Fruit fly (Drosophila melanogaster) whole organism, embryonic: Measurements from ENCODE around the gene CG10324.

Experiments
- Awh ChIP-seq: fragments of 200-800 bp; sonication (Bioruptor generic); IDR thresholded peaks from 2 replicates; pipeline ENCODE4, ENCODE4 v1.3.6; 2022; ENCODE audit warnings: missing biosample characterization, missing genetic modification characterization
- Bteb2 ChIP-seq: fragments of 200-800 bp; sonication (Bioruptor generic); optimal IDR thresholded peaks from 2 replicates; lab custom pipeline; 2016; ENCODE audit warnings: missing biosample characterization, missing genetic modification characterization
- CG10209 ChIP-seq: fragments of 200-800 bp; sonication (Bioruptor generic); optimal IDR thresholded peaks from 3 replicates; lab custom pipeline; 2017; ENCODE audit warnings: missing biosample characterization, mild to moderate bottlenecking, missing genetic modification characterization, missing genetic modification reagents
- CG10431 ChIP-seq: fragments of 200-800 bp; sonication (Bioruptor generic); optimal IDR thresholded peaks from 3 replicates; lab custom pipeline; 2018; ENCODE audit warnings: missing biosample characterization, mild to moderate bottlenecking, missing genetic modification characterization
- CG13296 ChIP-seq: fragments of 200-800 bp; sonication (Bioruptor generic); optimal IDR thresholded peaks from 3 replicates; lab custom pipeline; 2018; ENCODE audit warnings: missing biosample characterization, mild to moderate bottlenecking, missing genetic modification characterization
- CG15696 ChIP-seq: fragments of 200-800 bp; sonication (Bioruptor generic); optimal IDR thresholded peaks from 2 replicates; lab custom pipeline; 2019; ENCODE audit warnings: missing biosample characterization, mild to moderate bottlenecking, missing genetic modification characterization, moderate library complexity
- CG1603 ChIP-seq: fragments of 200-800 bp; sonication (Bioruptor generic); optimal IDR thresholded peaks from 2 replicates; lab custom pipeline; 2019; ENCODE audit warnings: missing biosample characterization, mild to moderate bottlenecking, missing genetic modification characterization, moderate library complexity
- CG16813 ChIP-seq: fragments of 200-800 bp; sonication (Bioruptor generic); IDR thresholded peaks from 3 replicates; pipeline ENCODE4 v1.3.6; 2022; ENCODE audit warnings: missing biosample characterization, missing genetic modification characterization; ENCODE audit not compliant: partially characterized antibody
- CG3163 ChIP-seq: fragments of 200-800 bp; sonication (Bioruptor generic); optimal IDR thresholded peaks from 3 replicates; lab custom pipeline; 2016; ENCODE audit warnings: missing biosample characterization, missing genetic modification characterization
- CG4404 ChIP-seq: fragments of 200-800 bp; sonication (Bioruptor generic); IDR thresholded peaks from 2 replicates; pipeline ENCODE4 v1.3.6; 2022; ENCODE audit warnings: missing biosample characterization, missing genetic modification characterization
- CG6689 ChIP-seq: fragments of 200-800 bp; sonication (Bioruptor generic); IDR thresholded peaks from 2 replicates; pipeline ENCODE4 v1.3.6; 2022; ENCODE audit warnings: missing biosample characterization, missing genetic modification characterization
- CG9932 ChIP-seq: fragments of 200-800 bp; sonication (Bioruptor generic); IDR thresholded peaks from 2 replicates; pipeline ENCODE4 v1.3.6; 2022; ENCODE audit warnings: missing biosample characterization, missing genetic modification characterization
- CoRest ChIP-seq: fragments of 200-800 bp; sonication (Bioruptor generic); optimal IDR thresholded peaks from 3 replicates; lab custom pipeline; 2018; ENCODE audit warnings: missing biosample characterization, mild to moderate bottlenecking, missing genetic modification characterization, moderate library complexity
- Dref ChIP-seq: fragments of 200-800 bp; sonication (Bioruptor generic); IDR thresholded peaks from 2 replicates; pipeline ENCODE4 v1.3.6; 2022; ENCODE audit warnings: missing biosample characterization, missing genetic modification characterization
- Elba2 ChIP-seq: fragments of 200-800 bp; sonication (Bioruptor generic); optimal IDR thresholded peaks from 3 replicates; lab custom pipeline; 2016; ENCODE audit warnings: missing biosample characterization, missing genetic modification characterization
- MBD-R2 ChIP-seq: fragments of 200-800 bp; sonication (Bioruptor generic); IDR thresholded peaks from 2 replicates; pipeline ENCODE4 v1.3.6; 2022; ENCODE audit warnings: missing biosample characterization, missing genetic modification characterization
- Med ChIP-seq: fragments of 200-800 bp; sonication (Bioruptor generic); peaks from one replicate; lab custom pipeline; 2016; ENCODE audit warnings: missing biosample characterization, missing genetic modification characterization, mild to moderate bottlenecking, inconsistent platforms, moderate library complexity
- Myb ChIP-seq: fragments of 200-800 bp; sonication (Bioruptor generic); optimal IDR thresholded peaks from 2 replicates; lab custom pipeline; 2016; ENCODE audit warnings: missing biosample characterization, missing genetic modification characterization
- Opbp ChIP-seq: fragments of 200-800 bp; sonication (Bioruptor generic); IDR thresholded peaks from 3 replicates; pipeline ENCODE4 v1.3.6; 2022; ENCODE audit warnings: missing biosample characterization, missing genetic modification characterization; ENCODE audit not compliant: partially characterized antibody
- Optix ChIP-seq: fragments of 200-800 bp; sonication (Bioruptor generic); IDR thresholded peaks from 3 replicates; pipeline ENCODE4 v1.3.6; 2022; ENCODE audit warnings: missing biosample characterization, missing genetic modification characterization
- PHDP ChIP-seq: fragments of 200-800 bp; sonication (Bioruptor generic); optimal IDR thresholded peaks from 3 replicates; lab custom pipeline; 2018; ENCODE audit warnings: missing biosample characterization, mild to moderate bottlenecking, missing genetic modification characterization, moderate library complexity
- Taf1 ChIP-seq: fragments of 200-800 bp; sonication (Bioruptor generic); IDR thresholded peaks from 2 replicates; pipeline ENCODE4 v1.3.6; 2022; ENCODE audit warnings: missing biosample characterization, missing genetic modification characterization
- Trl ChIP-seq, 3 experiments: fragments of >200 bp in 2 of 3; fragments of 200-800 bp in 1 of 3; sonication (Bioruptor generic) in 1 of 3; optimal IDR thresholded peaks; 2 replicates in 1 of 3; 3 replicates in 2 of 3; lab custom pipeline; 2016 to 2017; ENCODE audit warnings: missing biosample characterization in 1 of 3, missing genetic modification characterization in 1 of 3
- Xrp1 ChIP-seq: fragments of 200-800 bp; sonication (Bioruptor generic); IDR thresholded peaks from 2 replicates; pipeline ENCODE4 v1.3.6; 2022; ENCODE audit warnings: missing biosample characterization, missing genetic modification characterization
- bbx ChIP-seq: fragments of 200-800 bp; sonication (Bioruptor generic); IDR thresholded peaks from 2 replicates; pipeline ENCODE4 v1.3.6; 2022; ENCODE audit warnings: missing biosample characterization, missing genetic modification characterization; ENCODE audit not compliant: partially characterized antibody
- br ChIP-seq: fragments of >200 bp; optimal IDR thresholded peaks from 2 replicates; lab custom pipeline; 2017
- bsh ChIP-seq, 2 experiments: fragments of 200-800 bp; sonication (Bioruptor generic); optimal IDR thresholded peaks; 2 replicates each; lab custom pipeline; 2017 to 2018; ENCODE audit warnings: mild to moderate bottlenecking in 2 of 2, missing biosample characterization in 2 of 2, missing genetic modification characterization in 2 of 2, moderate library complexity in 1 of 2
- chm ChIP-seq: fragments of 200-800 bp; sonication (Bioruptor generic); IDR thresholded peaks from 2 replicates; pipeline ENCODE4 v1.3.6; 2022; ENCODE audit warnings: missing biosample characterization, missing genetic modification characterization
- ci ChIP-seq: fragments of 200-800 bp; sonication (Bioruptor generic); IDR thresholded peaks from 3 replicates; pipeline ENCODE4 v1.3.6; 2022; ENCODE audit warnings: missing biosample characterization, missing genetic modification characterization
- crc ChIP-seq: fragments of 200-800 bp; sonication (Bioruptor generic); optimal IDR thresholded peaks from 2 replicates; lab custom pipeline; 2016; ENCODE audit warnings: missing biosample characterization, missing genetic modification characterization
- croc ChIP-seq: fragments of 200-800 bp; sonication (Bioruptor generic); conservative IDR thresholded peaks from 3 replicates; pipeline ENCODE4 v1.3.6; 2022; ENCODE audit warnings: missing biosample characterization, missing genetic modification characterization
- crp ChIP-seq, 2 experiments: fragments of 200-800 bp; sonication (Bioruptor generic); optimal IDR thresholded peaks; 2 replicates in 1 of 2; 3 replicates in 1 of 2; lab custom pipeline; 2017; ENCODE audit warnings: missing biosample characterization in 2 of 2, missing genetic modification characterization in 2 of 2, mild to moderate bottlenecking in 1 of 2, moderate library complexity in 1 of 2
- gce ChIP-seq: fragments of 200-800 bp; sonication (Bioruptor generic); IDR thresholded peaks from 3 replicates; pipeline ENCODE4 v1.3.6; 2022; ENCODE audit warnings: missing biosample characterization, missing genetic modification characterization
- hb ChIP-seq: fragments of 200-800 bp; sonication (Bioruptor generic); IDR thresholded peaks from 3 replicates; pipeline ENCODE4 v1.3.6; 2022; ENCODE audit warnings: missing biosample characterization, missing genetic modification characterization; ENCODE audit not compliant: partially characterized antibody
- hbn ChIP-seq: fragments of 200-800 bp; sonication (Bioruptor generic); IDR thresholded peaks from 2 replicates; pipeline ENCODE4 v1.3.6; 2022; ENCODE audit warnings: missing biosample characterization, missing genetic modification characterization; ENCODE audit not compliant: partially characterized antibody
- luna ChIP-seq: fragments of 200-800 bp; sonication (Bioruptor generic); optimal IDR thresholded peaks from 2 replicates; lab custom pipeline; 2016; ENCODE audit warnings: missing biosample characterization, missing genetic modification characterization
- mam ChIP-seq: fragments of 200-800 bp; sonication (Bioruptor generic); optimal IDR thresholded peaks from 3 replicates; lab custom pipeline; 2016; ENCODE audit warnings: missing biosample characterization, missing genetic modification characterization
- nerfin-2 ChIP-seq: fragments of 200-800 bp; sonication (Bioruptor generic); IDR thresholded peaks from 2 replicates; pipeline ENCODE4 v1.3.6; 2022; ENCODE audit warnings: missing biosample characterization, missing genetic modification characterization; ENCODE audit not compliant: partially characterized antibody
- nmo ChIP-seq: fragments of 200-800 bp; sonication (Bioruptor generic); optimal IDR thresholded peaks from 2 replicates; lab custom pipeline; 2018; ENCODE audit warnings: missing biosample characterization, mild to moderate bottlenecking, missing genetic modification characterization, moderate library complexity
- pita ChIP-seq: fragments of 200-800 bp; sonication (Bioruptor generic); optimal IDR thresholded peaks from 2 replicates; lab custom pipeline; 2017; ENCODE audit warnings: missing biosample characterization, mild to moderate bottlenecking, missing genetic modification characterization
- sc ChIP-seq, 3 experiments: fragments of >200 bp in 2 of 3; fragments of 200-800 bp in 1 of 3; sonication (Bioruptor generic) in 1 of 3; optimal IDR thresholded peaks; 2 replicates in 2 of 3; 3 replicates in 1 of 3; lab custom pipeline; 2017; ENCODE audit warnings: mild to moderate bottlenecking in 1 of 3, missing biosample characterization in 1 of 3, missing genetic modification characterization in 1 of 3, missing genetic modification reagents in 1 of 3
- scrt ChIP-seq: fragments of 200-800 bp; sonication (Bioruptor generic); optimal IDR thresholded peaks from 2 replicates; lab custom pipeline; 2018; ENCODE audit warnings: missing biosample characterization, mild to moderate bottlenecking, missing genetic modification characterization, moderate library complexity
- sens ChIP-seq: fragments of 200-800 bp; sonication (Bioruptor generic); peaks from one replicate; lab custom pipeline; 2016; ENCODE audit warnings: missing biosample characterization, missing genetic modification characterization
- sens-2 ChIP-seq: fragments of 200-800 bp; sonication (Bioruptor generic); IDR thresholded peaks from 2 replicates; pipeline ENCODE4 v1.3.6; 2022; ENCODE audit warnings: missing biosample characterization, missing genetic modification characterization
- stwl ChIP-seq: fragments of 200-800 bp; sonication (Bioruptor generic); optimal IDR thresholded peaks from 3 replicates; lab custom pipeline; 2018; ENCODE audit warnings: missing biosample characterization, mild to moderate bottlenecking, missing genetic modification characterization, moderate library complexity
- sug ChIP-seq: fragments of 200-800 bp; optimal IDR thresholded peaks from 2 replicates; lab custom pipeline; 2019; ENCODE audit warnings: missing biosample characterization, mild to moderate bottlenecking, missing genetic modification characterization, moderate library complexity
- tup ChIP-seq: fragments of 200-800 bp; sonication (Bioruptor generic); optimal IDR thresholded peaks from 2 replicates; lab custom pipeline; 2016; ENCODE audit warnings: missing biosample characterization, mild to moderate bottlenecking, missing genetic modification characterization, moderate library complexity
- wdn ChIP-seq: fragments of 200-800 bp; sonication (Bioruptor generic); IDR thresholded peaks from 2 replicates; pipeline ENCODE4 v1.3.6; 2022; ENCODE audit warnings: missing biosample characterization, missing genetic modification characterization
- wor ChIP-seq: fragments of 200-800 bp; sonication (Bioruptor generic); IDR thresholded peaks from 2 replicates; pipeline ENCODE4 v1.3.6; 2022; ENCODE audit warnings: missing biosample characterization, missing genetic modification characterization
- zf30C ChIP-seq: fragments of 200-800 bp; sonication (Bioruptor generic); optimal IDR thresholded peaks from 3 replicates; lab custom pipeline; 2018; ENCODE audit warnings: missing biosample characterization, mild to moderate bottlenecking, missing genetic modification characterization

The CG10324 gene

DNA sequence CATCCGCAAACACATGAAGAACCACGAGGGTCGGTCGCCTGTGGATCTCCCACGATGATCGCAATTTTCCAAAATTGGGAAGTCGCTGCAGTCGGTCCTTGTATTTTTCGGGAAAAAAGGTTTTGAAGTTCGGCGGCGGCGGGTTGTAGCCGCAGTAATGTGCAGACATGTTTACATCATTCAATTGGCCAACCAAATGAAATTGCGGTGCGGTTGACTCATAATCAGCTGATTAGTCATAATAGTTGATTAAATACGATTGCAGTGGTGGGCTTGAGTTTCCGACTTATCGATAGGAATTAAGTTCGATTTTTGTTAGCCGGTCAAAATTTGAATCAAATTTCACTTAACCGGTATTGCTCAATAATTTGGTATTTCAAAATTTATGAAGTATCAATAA lies 5.3 kb upstream of the CG10324 start, which contains the start of gene CG14907 (continued):
- no peak for TF ChIP-seq CG4404 (GFP tag; lab: Robert Waterston, UW)
- peak; percentile 65 for TF ChIP-seq nerfin-2 (GFP tag; lab: Robert Waterston, UW)
- no peak for TF ChIP-seq Taf1 (GFP tag; lab: Robert Waterston, UW)
- TF ChIP-seq hb (GFP tag; lab: Robert Waterston, UW), result no peak
- TF ChIP-seq luna (GFP tag; lab: Kevin White, UChicago), result no peak
- peak; percentile 69 for TF ChIP-seq bbx (GFP tag; lab: Robert Waterston, UW)
- peak; percentile 76 for TF ChIP-seq Dref
- no peak for TF ChIP-seq wor
- TF ChIP-seq Trl (optimal IDR thresholded peaks at IDR 0.05; lab: Kevin White, UChicago), result no peak
- no peak for TF ChIP-seq Trl (GFP tag; optimal IDR thresholded peaks at IDR 0.05; lab: Kevin White, UChicago)
- 0 out of 2 replicates have a peak, but pooled peaks have one; percentile 35 for TF ChIP-seq chm (GFP tag; lab: Robert Waterston, UW)
- TF ChIP-seq CG1603 (tag; lab: Kevin White, UChicago), result peak; percentile 27
- TF ChIP-seq CG16813 (GFP tag; lab: Robert Waterston, UW), result peak; percentile 53
- peak; percentile 55; the same call in 2 of the 3 replicates for TF ChIP-seq Opbp (GFP tag; lab: Robert Waterston, UW)
- TF ChIP-seq PHDP (tag; lab: Kevin White, UChicago), result peak; percentile 7
- no peak for TF ChIP-seq Xrp1 (GFP tag; lab: Robert Waterston, UW)
- TF ChIP-seq sc (optimal IDR thresholded peaks at IDR 0.05; lab: Kevin White, UChicago), result no peak
- no peak for TF ChIP-seq sc (GFP tag; optimal IDR thresholded peaks at IDR 0.05; lab: Kevin White, UChicago)
- TF ChIP-seq CG15696 (tag; lab: Kevin White, UChicago), result no peak
- no peak for TF ChIP-seq sens-2
- TF ChIP-seq tup (GFP tag; lab: Kevin White, UChicago), result no peak
- TF ChIP-seq CG9932 (GFP tag; lab: Robert Waterston, UW), result no peak
- no peak for TF ChIP-seq CG10209 (GFP tag; lab: Kevin White, UChicago)
- TF ChIP-seq Bteb2, result no peak
- TF ChIP-seq Awh (GFP tag; lab: Robert Waterston, UW), result no peak
- no peak for TF ChIP-seq zf30C
- TF ChIP-seq sug (tag; lab: Kevin White, UChicago), result peak; percentile 30
- TF ChIP-seq CG13296 (GFP tag; lab: Kevin White, UChicago), result peak; percentile 5
- 0 out of 3 replicates have a peak, but pooled peaks have one; percentile 9 for TF ChIP-seq ci (GFP tag; lab: Robert Waterston, UW)
- TF ChIP-seq CoRest, result no peak
- peak; percentile 68 for TF ChIP-seq hbn (GFP tag; lab: Robert Waterston, UW)
- no peak for TF ChIP-seq CG6689 (GFP tag; lab: Robert Waterston, UW)
- no peak for TF ChIP-seq Elba2
- TF ChIP-seq Myb, result peak; percentile 49
- TF ChIP-seq scrt (GFP tag; lab: Kevin White, UChicago), result no peak
- no peak for TF ChIP-seq CG10431 (GFP tag; lab: Kevin White, UChicago)
- peak; percentile 68 for TF ChIP-seq MBD-R2 (GFP tag; lab: Robert Waterston, UW)
- TF ChIP-seq CG3163 (GFP tag; lab: Kevin White, UChicago), result no peak
- no peak for TF ChIP-seq gce (GFP tag; lab: Robert Waterston, UW)
- TF ChIP-seq wdn (GFP tag; lab: Robert Waterston, UW), result no peak
- TF ChIP-seq stwl (tag; lab: Kevin White, UChicago), result peak; percentile 53
- no peak for TF ChIP-seq pita (GFP tag; lab: Kevin White, UChicago)
- TF ChIP-seq croc (GFP tag; lab: Robert Waterston, UW), result no peak
- TF ChIP-seq nmo (GFP tag; lab: Kevin White, UChicago), result no peak
- peak; percentile 67 for TF ChIP-seq sens (GFP tag; lab: Kevin White, UChicago)
- peak in 1 of 2 experiments; percentile 84 for TF ChIP-seq crp (GFP tag; optimal IDR thresholded peaks at IDR 0.05; lab: Kevin White, UChicago)
- TF ChIP-seq crc (GFP tag; lab: Kevin White, UChicago), result no peak
- TF ChIP-seq mam (GFP tag; lab: Kevin White, UChicago), result no peak
- TF ChIP-seq Optix (GFP tag; lab: Robert Waterston, UW), result no peak
- no peak for TF ChIP-seq bsh (GFP tag; optimal IDR thresholded peaks at IDR 0.05; lab: Kevin White, UChicago)
- TF ChIP-seq Med (GFP tag; lab: Kevin White, UChicago), result peak; percentile 80
- TF ChIP-seq br (lab: Kevin White, UChicago), result no peak
